Worm (Caenorhabditis elegans) whole organism, mixed stage, embryonic: ENCODE data around the gene thoc-7.

Source experiments
- M03D4.4 ChIP-seq: sonication (generic microtip); optimal IDR thresholded peaks from 2 replicates; lab custom pipeline; 2017; ENCODE audit warnings: mild to moderate bottlenecking, missing genetic modification characterization, missing compliant biosample characterization
- blmp-1 ChIP-seq: fragments of 150-350 bp; optimal IDR thresholded peaks from 2 replicates; lab custom pipeline; 2014; ENCODE audit warnings: missing biosample characterization, missing genetic modification characterization
- ceh-39 ChIP-seq: fragments of 150-350 bp; optimal IDR thresholded peaks from 2 replicates; lab custom pipeline; 2014; ENCODE audit warnings: missing biosample characterization, missing genetic modification characterization
- ceh-43 ChIP-seq: fragments of 200-800 bp; sonication (Bioruptor generic); optimal IDR thresholded peaks from 2 replicates; lab custom pipeline; 2018; ENCODE audit warnings: mild to moderate bottlenecking, missing genetic modification characterization, moderate library complexity, missing compliant biosample characterization
- ces-1 ChIP-seq: fragments of 150-350 bp; optimal IDR thresholded peaks from 2 replicates; lab custom pipeline; 2014; ENCODE audit warnings: missing biosample characterization, missing genetic modification reagents, missing genetic modification characterization
- cnd-1 ChIP-seq: fragments of 200-800 bp; sonication (Bioruptor generic); optimal IDR thresholded peaks from 2 replicates; lab custom pipeline; 2018; ENCODE audit warnings: mild to moderate bottlenecking, missing genetic modification characterization, missing compliant biosample characterization
- elt-1 ChIP-seq: sonication (generic microtip); optimal IDR thresholded peaks from 2 replicates; lab custom pipeline; 2017; ENCODE audit warnings: missing genetic modification characterization, mild to moderate bottlenecking, missing compliant biosample characterization, antibody characterized with exemption, moderate library complexity, borderline replicate concordance; ENCODE audit not compliant: insufficient read depth
- elt-3 ChIP-seq: fragments of 150-350 bp; optimal IDR thresholded peaks from 2 replicates; lab custom pipeline; 2014; ENCODE audit warnings: missing biosample characterization, missing genetic modification characterization
- flh-1 ChIP-seq: fragments of 200-800 bp; sonication (Bioruptor generic); optimal IDR thresholded peaks from 2 replicates; lab custom pipeline; 2018; ENCODE audit warnings: mild to moderate bottlenecking, missing genetic modification characterization, moderate library complexity, missing compliant biosample characterization
- ham-2 ChIP-seq: fragments of 200-800 bp; sonication (Bioruptor generic); optimal IDR thresholded peaks from 2 replicates; lab custom pipeline; 2018; ENCODE audit warnings: mild to moderate bottlenecking, missing genetic modification characterization, missing compliant biosample characterization
- hlh-1 ChIP-seq: fragments of 150-350 bp; optimal IDR thresholded peaks from 2 replicates; lab custom pipeline; 2014; ENCODE audit warnings: missing biosample characterization, missing genetic modification reagents, missing genetic modification characterization
- lin-13 ChIP-seq: fragments of 150-350 bp; optimal IDR thresholded peaks from 2 replicates; lab custom pipeline; 2014; ENCODE audit warnings: missing biosample characterization, missing genetic modification characterization
- lin-32 ChIP-seq: fragments of 200-800 bp; sonication (Bioruptor generic); optimal IDR thresholded peaks from 2 replicates; lab custom pipeline; 2018; ENCODE audit warnings: mild to moderate bottlenecking, missing genetic modification characterization, missing compliant biosample characterization
- lsy-2 ChIP-seq: fragments of 150-350 bp; optimal IDR thresholded peaks from 2 replicates; lab custom pipeline; 2014; ENCODE audit warnings: missing biosample characterization, missing genetic modification characterization
- mab-5 ChIP-seq: fragments of 150-350 bp; optimal IDR thresholded peaks from 2 replicates; lab custom pipeline; 2014; ENCODE audit warnings: missing biosample characterization, missing genetic modification characterization
- mep-1 ChIP-seq: fragments of 150-350 bp; optimal IDR thresholded peaks from 2 replicates; lab custom pipeline; 2017; ENCODE audit warnings: missing biosample characterization, missing genetic modification reagents, missing genetic modification characterization, inconsistent platforms
- mls-2 ChIP-seq: sonication (generic microtip); optimal IDR thresholded peaks from 2 replicates; lab custom pipeline; 2016; ENCODE audit warnings: mild to moderate bottlenecking, missing genetic modification characterization, moderate library complexity, missing compliant biosample characterization
- nhr-2 ChIP-seq: fragments of 150-350 bp; optimal IDR thresholded peaks from 2 replicates; lab custom pipeline; 2014; ENCODE audit warnings: missing biosample characterization, missing genetic modification characterization
- nhr-237 ChIP-seq: fragments of 150-350 bp; optimal IDR thresholded peaks from 2 replicates; lab custom pipeline; 2014; ENCODE audit warnings: missing biosample characterization, missing genetic modification characterization
- nhr-28 ChIP-seq: fragments of 150-350 bp; optimal IDR thresholded peaks from 2 replicates; lab custom pipeline; 2014; ENCODE audit warnings: missing biosample characterization, missing genetic modification characterization
- nhr-76 ChIP-seq: sonication (generic microtip); optimal IDR thresholded peaks from 2 replicates; lab custom pipeline; 2017; ENCODE audit warnings: missing biosample characterization, missing genetic modification characterization
- pha-4 ChIP-seq: fragments of 150-350 bp; optimal IDR thresholded peaks from 2 replicates; lab custom pipeline; 2018; ENCODE audit warnings: missing biosample characterization, missing genetic modification reagents, missing genetic modification characterization
- sem-2 ChIP-seq: fragments of 200-800 bp; sonication (Bioruptor generic); optimal IDR thresholded peaks from 2 replicates; lab custom pipeline; 2018; ENCODE audit warnings: mild to moderate bottlenecking, missing genetic modification characterization, missing compliant biosample characterization
- snpc-4 ChIP-seq: fragments of 150-350 bp; optimal IDR thresholded peaks from 2 replicates; lab custom pipeline; 2014; ENCODE audit warnings: missing biosample characterization, missing genetic modification characterization
- sptf-1 ChIP-seq: sonication (generic microtip); optimal IDR thresholded peaks from 2 replicates; lab custom pipeline; 2017; ENCODE audit warnings: mild to moderate bottlenecking, missing genetic modification characterization, moderate library complexity, missing compliant biosample characterization
- tbx-8 ChIP-seq: fragments of 200-800 bp; sonication (Bioruptor generic); optimal IDR thresholded peaks from 2 replicates; lab custom pipeline; 2018; ENCODE audit warnings: mild to moderate bottlenecking, missing genetic modification characterization, moderate library complexity, missing compliant biosample characterization
- unc-120 ChIP-seq: sonication (generic microtip); optimal IDR thresholded peaks from 2 replicates; lab custom pipeline; 2017; ENCODE audit warnings: missing genetic modification characterization, missing compliant biosample characterization; ENCODE audit not compliant: poor library complexity, severe bottlenecking
- unc-39 ChIP-seq: fragments of 150-350 bp; optimal IDR thresholded peaks from 2 replicates; lab custom pipeline; 2014; ENCODE audit warnings: missing biosample characterization, missing genetic modification characterization
- unc-62 ChIP-seq: fragments of 150-350 bp; optimal IDR thresholded peaks from 2 replicates; lab custom pipeline; 2014; ENCODE audit warnings: missing biosample characterization, missing genetic modification reagents, missing genetic modification characterization
- ztf-11 ChIP-seq: fragments of 150-350 bp; optimal IDR thresholded peaks from 2 replicates; lab custom pipeline; 2014; ENCODE audit warnings: missing biosample characterization, missing genetic modification characterization

thoc-7 gene

DNA sequence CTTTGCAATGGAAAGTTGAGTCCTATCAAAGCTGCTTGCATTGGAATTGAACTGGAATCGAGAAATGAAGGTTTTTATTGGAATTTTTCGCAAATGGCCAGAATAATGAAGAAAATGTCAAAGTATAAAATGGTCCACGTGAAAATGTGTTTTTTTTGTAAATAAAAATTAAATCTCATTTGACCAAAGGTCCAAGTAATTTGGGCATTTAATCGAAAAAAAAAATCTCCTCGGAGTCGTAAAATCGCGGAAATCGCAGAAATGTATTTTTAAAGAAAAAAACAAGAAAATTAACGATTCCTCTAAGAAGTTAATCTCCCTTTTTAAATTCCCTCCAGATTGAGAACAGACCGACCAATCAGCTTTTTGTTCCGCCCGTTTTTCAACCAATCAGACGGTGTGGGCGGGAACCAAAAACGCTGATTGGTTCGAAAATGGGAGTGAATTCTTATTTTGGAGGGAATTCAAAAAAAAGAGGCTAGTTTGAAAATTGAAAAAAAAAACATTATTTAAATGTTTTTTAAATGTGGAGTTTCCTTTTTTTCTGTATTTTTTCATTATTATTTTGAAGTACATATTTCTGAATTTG, 5.9 kb upstream of the thoc-7 start, which contains the start of gene prdh-1:
TSS of gene prdh-1 (minus strand) at position 51 of the 589 bp plus-strand sequence.
- no peak for TF ChIP-seq ceh-39 (tag; lab: Kevin White, UChicago)
- no peak for TF ChIP-seq ham-2 (GFP tag; lab: Kevin White, UChicago)
- no peak for TF ChIP-seq nhr-28 (tag; lab: Kevin White, UChicago)
- TF ChIP-seq ceh-43 (GFP tag; lab: Kevin White, UChicago): no peak
- no peak for TF ChIP-seq unc-62 (GFP tag; lab: Kevin White, UChicago)
- no peak for TF ChIP-seq lsy-2
- TF ChIP-seq elt-3 (tag; lab: Kevin White, UChicago): no peak
- no peak for TF ChIP-seq mls-2 (tag; lab: Kevin White, UChicago)
- no peak for TF ChIP-seq blmp-1 (tag; lab: Kevin White, UChicago)
- no peak for TF ChIP-seq nhr-237 (tag; lab: Kevin White, UChicago)
- TF ChIP-seq lin-13: no peak
- TF ChIP-seq tbx-8 (GFP tag; lab: Kevin White, UChicago): no peak
- no peak for TF ChIP-seq mep-1 (tag; lab: Kevin White, UChicago)
- TF ChIP-seq sptf-1: no peak
- TF ChIP-seq lin-32 (GFP tag; lab: Kevin White, UChicago): no peak
- TF ChIP-seq unc-120: no peak
- TF ChIP-seq ztf-11: no peak
- TF ChIP-seq nhr-76 (tag; lab: Kevin White, UChicago): no peak
- no peak for TF ChIP-seq M03D4.4 (tag; lab: Kevin White, UChicago)

DNA sequence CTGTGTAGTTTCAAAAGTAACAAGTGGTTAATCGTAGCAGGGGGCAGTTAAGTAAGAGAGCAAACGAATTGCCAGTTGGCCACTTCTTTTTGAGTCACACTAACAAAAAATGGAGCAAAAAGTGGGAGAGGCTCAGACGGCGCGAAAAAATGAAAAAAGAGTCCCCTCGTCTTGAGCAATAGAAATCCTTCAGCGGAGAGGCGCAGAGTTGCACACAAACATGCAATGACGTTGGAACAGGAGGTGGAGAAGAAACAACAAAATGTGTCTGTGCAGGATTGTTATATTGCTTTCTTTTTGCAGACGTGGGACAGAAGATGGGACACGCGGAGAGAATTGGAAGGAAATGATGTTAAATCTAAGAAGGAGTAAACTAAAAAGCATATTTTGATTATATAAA, 4.8 kb upstream of the thoc-7 start:
- TF ChIP-seq hlh-1 (tag; lab: Kevin White, UChicago): peak; percentile 15
- no peak for TF ChIP-seq unc-62 (GFP tag; lab: Kevin White, UChicago)
- TF ChIP-seq ceh-43 (GFP tag; lab: Kevin White, UChicago): no peak
- peak; percentile 57 for TF ChIP-seq ces-1 (GFP tag; lab: Kevin White, UChicago)
- TF ChIP-seq, all 35 proteins: peak for 2

DNA sequence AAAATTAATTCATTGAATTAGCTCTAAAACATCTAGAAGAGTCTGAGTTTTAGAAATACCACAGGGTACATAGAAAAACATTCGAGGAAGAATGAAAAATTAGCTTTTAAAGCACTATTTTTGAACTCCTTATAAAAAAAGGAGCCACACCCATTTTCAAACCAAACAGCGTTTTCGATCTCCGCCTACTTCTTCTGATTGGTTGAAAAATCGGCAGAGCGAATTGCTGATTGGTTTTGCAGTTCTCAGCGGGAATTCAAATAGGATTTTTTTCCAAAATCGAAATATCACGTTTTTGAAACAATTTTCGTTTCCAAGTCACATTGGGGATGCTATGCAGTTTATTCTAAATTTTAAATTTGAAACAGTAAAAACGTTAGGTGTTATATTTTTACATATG, 4.4 kb upstream of the thoc-7 start:
- TF ChIP-seq ces-1 (GFP tag; lab: Kevin White, UChicago) (no peak), nhr-2 (no peak), M03D4.4 (tag; lab: Kevin White, UChicago) (no peak), elt-1 (tag; lab: Kevin White, UChicago) (no peak), hlh-1 (tag; lab: Kevin White, UChicago) (no peak), mls-2 (tag; lab: Kevin White, UChicago) (no peak), blmp-1 (tag; lab: Kevin White, UChicago) (no peak), sem-2 (no peak), unc-39 (tag; lab: Kevin White, UChicago) (no peak), cnd-1 (tag; lab: Kevin White, UChicago) (no peak), mab-5 (tag; lab: Kevin White, UChicago) (no peak), pha-4 (tag; lab: Kevin White, UChicago) (no peak)

DNA sequence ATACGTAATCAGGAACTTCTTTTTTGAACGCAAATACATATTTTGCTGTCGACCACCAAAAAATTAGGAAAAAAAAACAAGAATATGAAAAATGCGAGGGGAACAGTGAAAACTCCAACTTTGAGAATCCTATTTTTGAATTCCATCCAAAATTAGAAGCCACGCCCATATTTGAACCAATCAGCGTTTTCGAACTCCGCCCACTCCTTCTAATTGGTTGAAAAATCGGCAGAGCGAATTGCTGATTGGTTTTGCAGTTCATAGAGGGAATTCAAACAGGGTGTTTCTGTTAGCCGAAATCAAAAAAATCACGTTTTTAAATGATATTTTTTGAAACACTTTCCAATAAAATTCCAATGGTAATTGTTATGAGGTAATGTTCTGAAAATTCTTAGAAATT, 3.8 kb upstream of the thoc-7 start:
- no peak for TF ChIP-seq blmp-1 (tag; lab: Kevin White, UChicago)
- TF ChIP-seq elt-1 (tag; lab: Kevin White, UChicago): no peak
- no peak for TF ChIP-seq lsy-2

DNA sequence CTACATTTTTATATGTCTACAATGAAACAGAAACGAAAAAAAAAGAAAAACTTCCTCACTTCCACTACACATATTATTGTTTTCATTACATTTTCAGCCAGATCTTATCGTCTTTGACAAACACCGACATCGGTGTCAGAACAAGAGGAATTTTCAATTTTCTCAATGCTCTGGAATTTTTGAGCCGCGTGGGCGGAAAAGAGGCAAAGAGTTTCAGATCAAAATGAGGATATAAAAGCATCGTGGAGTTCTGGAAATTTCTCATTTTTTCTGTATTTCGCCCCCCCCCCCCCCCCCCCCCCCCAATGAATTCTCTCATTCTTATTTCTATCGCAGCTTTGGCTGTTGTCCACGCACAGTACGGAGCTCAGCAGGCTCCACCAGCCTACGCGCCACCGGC, 2.7 kb upstream of the thoc-7 start, which contains the start of gene B0513.4:
TSS of gene B0513.4 (plus strand) at position 301 of the 400 bp plus-strand sequence.
- TF ChIP-seq flh-1 (GFP tag; lab: Kevin White, UChicago) (no peak), snpc-4 (tag; lab: Kevin White, UChicago) (no peak), M03D4.4 (tag; lab: Kevin White, UChicago) (no peak), unc-120 (no peak), ceh-43 (GFP tag; lab: Kevin White, UChicago) (no peak), mab-5 (tag; lab: Kevin White, UChicago) (no peak)
